Worm (Caenorhabditis elegans) whole organism, L4 larva: ENCODE results near the gene gst-17.

Source experiments
- F44E2.7 ChIP-seq: fragments of 200-800 bp; sonication (Bioruptor generic); IDR thresholded peaks from 2 replicates; pipeline ENCODE4 v2.1.2; 2022; ENCODE audit warnings: missing genetic modification characterization, missing compliant biosample characterization
- F49E8.2 ChIP-seq: sonication (generic microtip); optimal IDR thresholded peaks from 2 replicates; lab custom pipeline; 2016; ENCODE audit warnings: missing compliant biosample characterization, mild to moderate bottlenecking, missing genetic modification characterization, borderline replicate concordance
- T20F7.1 ChIP-seq: fragments of 200-800 bp; sonication (Bioruptor generic); optimal IDR thresholded peaks from 2 replicates; lab custom pipeline; 2018; ENCODE audit warnings: mild to moderate bottlenecking, missing genetic modification characterization, missing compliant biosample characterization
- Y105C5A.15 ChIP-seq: fragments of 200-800 bp; sonication (Bioruptor generic); IDR thresholded peaks from 2 replicates; pipeline ENCODE4 v1.3.6; 2022; ENCODE audit warnings: missing genetic modification characterization, missing compliant biosample characterization
- aha-1 ChIP-seq: fragments of 150-350 bp; peaks from one replicate; lab custom pipeline; 2014; ENCODE audit warnings: missing biosample characterization, missing genetic modification characterization
- arid-1 ChIP-seq: fragments of 200-800 bp; sonication (Bioruptor generic); conservative IDR thresholded peaks from 2 replicates; pipeline ENCODE4 v1.3.6; 2022; ENCODE audit warnings: missing genetic modification reagents, missing genetic modification characterization, missing compliant biosample characterization
- attf-4 ChIP-seq: sonication (generic microtip); optimal IDR thresholded peaks from 3 replicates; lab custom pipeline; 2017; ENCODE audit warnings: missing biosample characterization, missing genetic modification characterization
- ceh-62 ChIP-seq: sonication (generic microtip); optimal IDR thresholded peaks from 2 replicates; lab custom pipeline; 2017; ENCODE audit warnings: missing biosample characterization, missing genetic modification characterization
- ceh-82 ChIP-seq: sonication (generic microtip); optimal IDR thresholded peaks from 2 replicates; lab custom pipeline; 2017; ENCODE audit warnings: missing biosample characterization, missing genetic modification characterization
- daf-16 ChIP-seq, 3 experiments: sonication (generic microtip); optimal IDR thresholded peaks; 2 replicates each; lab custom pipeline; 2016 to 2017; ENCODE audit warnings: missing genetic modification characterization in 3 of 3, missing genetic modification reagents in 3 of 3, mild to moderate bottlenecking in 2 of 3, missing compliant biosample characterization in 2 of 3, missing biosample characterization in 1 of 3, moderate library complexity in 1 of 3
- daf-8 ChIP-seq: fragments of 200-800 bp; sonication (Bioruptor generic); IDR thresholded peaks from 2 replicates; pipeline ENCODE4 v1.3.6; 2022; ENCODE audit warnings: missing genetic modification characterization, missing compliant biosample characterization
- egl-27 ChIP-seq: sonication (generic microtip); optimal IDR thresholded peaks from 3 replicates; lab custom pipeline; 2017; ENCODE audit warnings: missing biosample characterization, missing genetic modification reagents, missing genetic modification characterization
- egl-43 ChIP-seq: fragments of 200-800 bp; sonication (Bioruptor generic); IDR thresholded peaks from 2 replicates; pipeline ENCODE4 v1.3.6; 2022; ENCODE audit warnings: missing genetic modification reagents, missing genetic modification characterization, missing compliant biosample characterization
- fkh-10 ChIP-seq: fragments of 150-350 bp; optimal IDR thresholded peaks from 2 replicates; lab custom pipeline; 2014; ENCODE audit warnings: missing biosample characterization, missing genetic modification reagents, missing genetic modification characterization
- hif-1 ChIP-seq, 2 experiments: sonication (generic microtip); optimal IDR thresholded peaks; 2 replicates each; lab custom pipeline; 2016 to 2017; ENCODE audit warnings: missing compliant biosample characterization in 2 of 2, missing genetic modification characterization in 2 of 2, missing genetic modification reagents in 2 of 2, missing genotype in 2 of 2, mild to moderate bottlenecking in 1 of 2
- jun-1 ChIP-seq: fragments of 150-350 bp; optimal IDR thresholded peaks from 2 replicates; lab custom pipeline; 2014; ENCODE audit warnings: missing biosample characterization, missing genetic modification reagents, missing genetic modification characterization
- lir-3 ChIP-seq: sonication (generic microtip); optimal IDR thresholded peaks from 2 replicates; lab custom pipeline; 2016; ENCODE audit warnings: mild to moderate bottlenecking, missing genetic modification characterization, missing compliant biosample characterization
- lsy-2 ChIP-seq, 2 experiments: fragments of 150-350 bp in 1 of 2; sonication (generic microtip) in 1 of 2; optimal IDR thresholded peaks; 2 replicates each; lab custom pipeline; 2014 to 2017; ENCODE audit warnings: missing biosample characterization in 2 of 2, missing genetic modification characterization in 2 of 2
- madf-5 ChIP-seq, 2 experiments: fragments of 200-800 bp; sonication (Bioruptor generic); IDR thresholded peaks; 2 replicates each; pipeline ENCODE4 v1.3.6; 2022; ENCODE audit warnings: missing compliant biosample characterization in 2 of 2, missing genetic modification characterization in 2 of 2
- mdt-29 ChIP-seq: fragments of 200-800 bp; sonication (Bioruptor generic); IDR thresholded peaks from 2 replicates; pipeline ENCODE4 v1.3.6; 2022; ENCODE audit warnings: missing genetic modification reagents, missing genetic modification characterization, missing compliant biosample characterization
- mxl-3 ChIP-seq: fragments of 200-800 bp; sonication (Bioruptor generic); optimal IDR thresholded peaks from 2 replicates; lab custom pipeline; 2018; ENCODE audit warnings: mild to moderate bottlenecking, missing genetic modification characterization, missing compliant biosample characterization
- nhr-11 ChIP-seq: fragments of 150-350 bp; optimal IDR thresholded peaks from 2 replicates; lab custom pipeline; 2014; ENCODE audit warnings: missing biosample characterization, missing genetic modification characterization
- nhr-25 ChIP-seq: sonication (generic microtip); optimal IDR thresholded peaks from 2 replicates; lab custom pipeline; 2017; ENCODE audit warnings: missing genetic modification characterization, mild to moderate bottlenecking, missing compliant biosample characterization, antibody characterized with exemption, moderate library complexity, borderline replicate concordance; ENCODE audit not compliant: insufficient read depth
- nhr-28 ChIP-seq: fragments of 150-350 bp; optimal IDR thresholded peaks from 2 replicates; lab custom pipeline; 2014; ENCODE audit warnings: missing biosample characterization, missing genetic modification characterization
- nhr-41 ChIP-seq: fragments of 200-800 bp; sonication (Bioruptor generic); IDR thresholded peaks from 2 replicates; pipeline ENCODE4 v1.3.6; 2022; ENCODE audit warnings: missing genetic modification reagents, missing genetic modification characterization, missing compliant biosample characterization
- nhr-42 ChIP-seq: fragments of 200-800 bp; sonication (Bioruptor generic); IDR thresholded peaks from 2 replicates; pipeline ENCODE4 v1.3.6; 2022; ENCODE audit warnings: missing genetic modification characterization, missing compliant biosample characterization
- nhr-48 ChIP-seq: sonication (generic microtip); optimal IDR thresholded peaks from 2 replicates; lab custom pipeline; 2016; ENCODE audit warnings: mild to moderate bottlenecking, missing genetic modification characterization, missing compliant biosample characterization
- nhr-77 ChIP-seq: fragments of 150-350 bp; optimal IDR thresholded peaks from 2 replicates; lab custom pipeline; 2014; ENCODE audit warnings: missing biosample characterization, missing genetic modification characterization
- pqm-1 ChIP-seq: sonication (generic microtip); optimal IDR thresholded peaks from 2 replicates; lab custom pipeline; 2017; ENCODE audit warnings: missing biosample characterization, missing genetic modification characterization
- skn-1 ChIP-seq: fragments of 150-350 bp; optimal IDR thresholded peaks from 2 replicates; lab custom pipeline; 2014; ENCODE audit warnings: missing biosample characterization, missing genetic modification characterization
- snpc-1.2 ChIP-seq: fragments of 200-800 bp; sonication (Bioruptor generic); IDR thresholded peaks from 2 replicates; pipeline ENCODE4 v1.3.6; 2022; ENCODE audit warnings: missing genetic modification reagents, missing genetic modification characterization, missing compliant biosample characterization
- tag-97 ChIP-seq: fragments of 200-800 bp; sonication (Bioruptor generic); IDR thresholded peaks from 2 replicates; pipeline ENCODE4 v1.3.6; 2022; ENCODE audit warnings: missing genetic modification characterization, missing compliant biosample characterization
- unc-39 ChIP-seq: sonication (generic microtip); optimal IDR thresholded peaks from 2 replicates; lab custom pipeline; 2017; ENCODE audit warnings: missing biosample characterization, missing genetic modification characterization
- unc-62 ChIP-seq, 3 experiments: fragments of 150-350 bp in 1 of 3; sonication (generic microtip); optimal IDR thresholded peaks in 2 of 3; peaks in 1 of 3; 1 replicate in 1 of 3; 2 replicates in 2 of 3; lab custom pipeline; 2014 to 2017; ENCODE audit warnings: missing biosample characterization in 3 of 3, missing genetic modification characterization in 3 of 3, missing genetic modification reagents in 3 of 3, missing genotype in 1 of 3
- zfp-2 ChIP-seq: sonication (generic microtip); optimal IDR thresholded peaks from 2 replicates; lab custom pipeline; 2016; ENCODE audit warnings: mild to moderate bottlenecking, missing genetic modification characterization, missing compliant biosample characterization
- zip-2 ChIP-seq: fragments of 150-350 bp; optimal IDR thresholded peaks from 2 replicates; lab custom pipeline; 2014; ENCODE audit warnings: missing biosample characterization, missing genetic modification characterization
- ztf-11 ChIP-seq: fragments of 150-350 bp; optimal IDR thresholded peaks from 2 replicates; lab custom pipeline; 2014; ENCODE audit warnings: missing biosample characterization, missing genetic modification characterization
- ztf-7 ChIP-seq: fragments of 150-350 bp; optimal IDR thresholded peaks from 2 replicates; lab custom pipeline; 2014; ENCODE audit warnings: missing biosample characterization, missing genetic modification characterization

gst-17 gene

DNA sequence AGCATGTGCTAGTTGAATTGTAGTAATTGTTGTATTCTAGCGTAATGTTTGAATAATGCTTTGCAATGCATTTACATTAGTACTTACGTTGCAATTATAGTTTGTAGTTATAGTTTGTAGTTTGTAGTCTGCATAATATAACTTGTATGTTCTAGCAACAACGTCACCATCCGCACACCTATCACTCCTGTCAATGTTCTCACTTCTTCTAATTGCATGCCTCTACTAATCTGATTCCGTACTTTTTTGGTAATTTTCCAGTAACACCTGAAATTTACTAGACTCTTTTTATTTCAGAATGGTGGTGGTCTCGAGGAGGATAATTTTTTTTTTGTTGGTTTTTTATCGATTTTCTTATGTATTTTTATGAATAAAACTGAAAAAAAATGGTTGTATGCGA is 6.0 kb upstream of the gst-17 start (continued):
- TF ChIP-seq nhr-77 (tag; lab: Kevin White, UChicago) (peak; percentile 11), nhr-42 (GFP tag; lab: Robert Waterston, UW) (peak; percentile 43; the same call in 1 of the 2 replicates), lsy-2 (tag; optimal IDR thresholded peaks at IDR 0.05; lab: Kevin White, UChicago) (peak in 1 of 2 experiments; percentile 31), fkh-10 (GFP tag; lab: Kevin White, UChicago) (no peak), nhr-25 (peak; percentile 10), nhr-48 (tag; lab: Kevin White, UChicago) (no peak), egl-27 (tag; lab: Kevin White, UChicago) (no peak), unc-39 (no peak), mdt-29 (GFP tag; lab: Robert Waterston, UW) (0 out of 2 replicates have a peak, but pooled peaks have one; percentile 5), nhr-11 (tag; lab: Kevin White, UChicago) (no peak), ztf-11 (no peak), mxl-3 (GFP tag; lab: Kevin White, UChicago) (no peak), T20F7.1 (GFP tag; lab: Kevin White, UChicago) (no peak), ceh-62 (tag; lab: Kevin White, UChicago) (no peak), F49E8.2 (no peak), madf-5 (GFP tag; IDR thresholded peaks at IDR 0.05; lab: Robert Waterston, UW) (no peak), skn-1 (no peak), unc-62 (GFP tag; optimal IDR thresholded peaks at IDR 0.05 in 1 of 2; lab: Kevin White, UChicago) (peak in 1 of 2 experiments; percentile 75), unc-62 (tag; optimal IDR thresholded peaks at IDR 0.05; lab: Kevin White, UChicago) (no peak), Y105C5A.15 (GFP tag; lab: Robert Waterston, UW) (no peak), attf-4 (tag; lab: Kevin White, UChicago) (no peak), zip-2 (tag; lab: Kevin White, UChicago) (no peak), arid-1 (GFP tag; lab: Robert Waterston, UW) (no peak), tag-97 (no peak), nhr-41 (GFP tag; lab: Robert Waterston, UW) (0 out of 2 replicates have a peak, but pooled peaks have one; percentile 22), daf-8 (GFP tag; lab: Robert Waterston, UW) (no peak), F44E2.7 (GFP tag; lab: Robert Waterston, UW) (no peak)

DNA sequence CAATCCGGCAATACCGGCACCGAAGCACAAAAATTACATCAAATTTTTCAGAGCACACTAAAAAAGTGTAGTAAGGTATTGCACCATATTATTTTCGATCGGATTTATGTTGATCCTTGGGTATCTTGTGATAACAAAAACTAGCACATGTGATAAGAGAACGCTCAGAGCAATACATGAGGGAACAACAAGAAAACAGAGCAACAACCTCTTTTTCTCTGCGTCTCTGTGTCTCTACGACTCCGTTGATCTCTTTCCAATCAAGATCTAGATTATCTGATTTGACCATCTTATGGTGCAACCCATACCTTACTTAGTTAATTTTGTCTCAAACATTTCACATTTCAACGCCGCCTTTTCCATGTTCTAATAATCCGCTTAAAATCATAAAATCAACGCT is 1.6 kb upstream of the gst-17 start, which contains the start of gene tag-10:
Gene tag-10 (plus strand): TSS at position 347 of the 400 bp plus-strand sequence.
- TF ChIP-seq ztf-7 (peak; percentile 40), lir-3 (tag; lab: Kevin White, UChicago) (no peak), pqm-1 (tag; lab: Kevin White, UChicago) (no peak), zfp-2 (tag; lab: Kevin White, UChicago) (no peak), ceh-62 (tag; lab: Kevin White, UChicago) (no peak), daf-16 (GFP tag; optimal IDR thresholded peaks at IDR 0.05; lab: Kevin White, UChicago) (peak in 1 of 2 experiments; percentile 73), daf-16 (tag; optimal IDR thresholded peaks at IDR 0.05; lab: Kevin White, UChicago) (peak; percentile 30), jun-1 (tag; lab: Kevin White, UChicago) (no peak), egl-43 (GFP tag; lab: Robert Waterston, UW) (no peak), arid-1 (GFP tag; lab: Robert Waterston, UW) (no peak), aha-1 (no peak), ceh-82 (tag; lab: Kevin White, UChicago) (no peak), snpc-1.2 (no peak)

DNA sequence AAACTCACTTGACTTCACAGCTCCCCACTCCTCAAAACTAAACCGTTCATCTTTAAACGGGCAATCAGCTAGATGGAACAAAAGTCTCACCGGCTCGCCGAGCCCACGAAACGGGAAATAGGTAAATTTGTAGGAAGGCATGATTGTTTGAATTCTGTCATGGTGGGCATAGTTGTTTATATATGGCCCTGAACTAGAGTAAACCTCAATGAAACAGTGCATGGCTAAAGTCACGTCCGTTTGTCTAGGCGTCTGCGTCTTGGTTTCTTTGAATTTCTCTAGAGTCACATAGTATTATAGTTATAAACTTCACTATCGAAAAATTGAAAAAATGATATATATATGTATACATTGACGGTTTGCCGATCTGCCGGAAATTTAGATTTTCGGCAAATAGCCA is 3.6 kb downstream of the gst-17 start, which contains the start of gene gst-19:
Gene gst-19 (minus strand): TSS at position 145 of the 400 bp plus-strand sequence.
- TF ChIP-seq hif-1 (tag; optimal IDR thresholded peaks at IDR 0.05; lab: Kevin White, UChicago) (peak; percentile 78 to 93), nhr-28 (peak; percentile 27), unc-62 (GFP tag; optimal IDR thresholded peaks at IDR 0.05 in 1 of 2; lab: Kevin White, UChicago) (no peak), unc-62 (tag; optimal IDR thresholded peaks at IDR 0.05; lab: Kevin White, UChicago) (no peak), F44E2.7 (GFP tag; lab: Robert Waterston, UW) (no peak), aha-1 (peak; percentile 71)
